Fruit fly (Drosophila melanogaster) whole organism, embryonic: Measurements from ENCODE around the gene Rab3-GAP.

Experiments used
- Atf6 ChIP-seq: fragments of 200-800 bp; sonication (Bioruptor generic); IDR thresholded peaks from 2 replicates; pipeline ENCODE4 v1.3.6; 2022; ENCODE audit warnings: missing biosample characterization, missing genetic modification characterization
- B-H1 ChIP-seq: fragments of 200-800 bp; sonication (Bioruptor generic); IDR thresholded peaks from 3 replicates; pipeline ENCODE4 v1.3.6; 2022; ENCODE audit warnings: missing biosample characterization, missing genetic modification characterization
- CG10462 ChIP-seq: fragments of 200-800 bp; sonication (Bioruptor generic); optimal IDR thresholded peaks from 2 replicates; lab custom pipeline; 2016; ENCODE audit warnings: missing biosample characterization, missing genetic modification characterization
- CG13424 ChIP-seq: fragments of 200-800 bp; sonication (Bioruptor generic); optimal IDR thresholded peaks from 2 replicates; lab custom pipeline; 2019; ENCODE audit warnings: missing biosample characterization, mild to moderate bottlenecking, missing genetic modification characterization, moderate library complexity
- CG17612 ChIP-seq: fragments of 200-800 bp; sonication (Bioruptor generic); IDR thresholded peaks from 2 replicates; pipeline ENCODE4 v1.3.6; 2022; ENCODE audit warnings: missing biosample characterization, missing genetic modification characterization
- CG18599 ChIP-seq: fragments of 200-800 bp; sonication (Bioruptor generic); optimal IDR thresholded peaks from 3 replicates; lab custom pipeline; 2017; ENCODE audit warnings: missing biosample characterization, missing genetic modification characterization, mild to moderate bottlenecking, moderate library complexity, missing genetic modification reagents
- CG2120 ChIP-seq: fragments of 200-800 bp; sonication (Bioruptor generic); optimal IDR thresholded peaks from 3 replicates; lab custom pipeline; 2016; ENCODE audit warnings: missing biosample characterization, missing genetic modification characterization
- CG31365 ChIP-seq: fragments of 200-800 bp; sonication (Bioruptor generic); optimal IDR thresholded peaks from 2 replicates; lab custom pipeline; 2018; ENCODE audit warnings: missing biosample characterization, mild to moderate bottlenecking, missing genetic modification characterization
- CG4424 ChIP-seq: fragments of 200-800 bp; sonication (Bioruptor generic); optimal IDR thresholded peaks from 3 replicates; lab custom pipeline; 2016; ENCODE audit warnings: missing biosample characterization, missing genetic modification characterization
- CG8089 ChIP-seq: fragments of 200-800 bp; sonication (Bioruptor generic); optimal IDR thresholded peaks from 3 replicates; lab custom pipeline; 2016; ENCODE audit warnings: missing biosample characterization, missing genetic modification characterization
- CG9727 ChIP-seq: fragments of 200-800 bp; sonication (Bioruptor generic); optimal IDR thresholded peaks from 3 replicates; lab custom pipeline; 2017; ENCODE audit warnings: missing biosample characterization, mild to moderate bottlenecking, missing genetic modification characterization
- CTCF ChIP-seq: fragments of 200-800 bp; sonication (Bioruptor generic); optimal IDR thresholded peaks from 2 replicates; lab custom pipeline; 2017; ENCODE audit warnings: missing biosample characterization, mild to moderate bottlenecking, missing genetic modification characterization, moderate library complexity
- Doc2 ChIP-seq: fragments of 200-800 bp; sonication (Bioruptor generic); IDR thresholded peaks from 2 replicates; pipeline ENCODE4 v1.3.6; 2022; ENCODE audit warnings: missing biosample characterization, missing genetic modification characterization
- E2f1 ChIP-seq: fragments of 200-800 bp; sonication (Bioruptor generic); IDR thresholded peaks from 2 replicates; pipeline ENCODE4 v1.3.6; 2022; ENCODE audit warnings: missing biosample characterization, missing genetic modification characterization
- H15 ChIP-seq: fragments of 200-800 bp; sonication (Bioruptor generic); IDR thresholded peaks from 3 replicates; pipeline ENCODE4 v1.3.6; 2022; ENCODE audit warnings: missing biosample characterization, missing genetic modification characterization
- HLH54F ChIP-seq: fragments of 200-800 bp; sonication (Bioruptor generic); optimal IDR thresholded peaks from 3 replicates; lab custom pipeline; 2016; ENCODE audit warnings: missing biosample characterization, missing genetic modification characterization
- Hmr ChIP-seq: fragments of 200-800 bp; sonication (Bioruptor generic); optimal IDR thresholded peaks from 3 replicates; lab custom pipeline; 2017; ENCODE audit warnings: mild to moderate bottlenecking, missing biosample characterization, missing genetic modification reagents, missing genetic modification characterization
- Hr51 ChIP-seq, 2 experiments: fragments of 200-800 bp; sonication (Bioruptor generic); optimal IDR thresholded peaks; 2 replicates in 1 of 2; 3 replicates in 1 of 2; lab custom pipeline; 2016 to 2018; ENCODE audit warnings: missing biosample characterization in 2 of 2, missing genetic modification characterization in 2 of 2, mild to moderate bottlenecking in 1 of 2, moderate library complexity in 1 of 2
- Lim3 ChIP-seq: fragments of 200-800 bp; sonication (Bioruptor generic); IDR thresholded peaks from 2 replicates; pipeline ENCODE4 v1.3.6; 2022; ENCODE audit warnings: missing biosample characterization, missing genetic modification characterization
- MESR4 ChIP-seq: fragments of 200-800 bp; sonication (Bioruptor generic); optimal IDR thresholded peaks from 2 replicates; lab custom pipeline; 2018; ENCODE audit warnings: missing biosample characterization, mild to moderate bottlenecking, missing genetic modification characterization, moderate library complexity
- Max ChIP-seq: fragments of 200-800 bp; sonication (Bioruptor generic); optimal IDR thresholded peaks from 2 replicates; lab custom pipeline; 2016; ENCODE audit warnings: missing biosample characterization, mild to moderate bottlenecking, missing genetic modification characterization
- NC2α ChIP-seq: fragments of 200-800 bp; sonication (Bioruptor generic); optimal IDR thresholded peaks from 2 replicates; lab custom pipeline; 2016; ENCODE audit warnings: missing biosample characterization, missing genetic modification characterization
- Pdp1 ChIP-seq, 2 experiments: fragments of 200-800 bp; sonication (Bioruptor generic); optimal IDR thresholded peaks; 3 replicates each; lab custom pipeline; 2016; ENCODE audit warnings: missing biosample characterization in 2 of 2, missing genetic modification characterization in 2 of 2, mild to moderate bottlenecking in 1 of 2, moderate library complexity in 1 of 2
- Poxn ChIP-seq: fragments of 200-800 bp; sonication (Bioruptor generic); IDR thresholded peaks from 2 replicates; pipeline ENCODE4 v1.3.6; 2022; ENCODE audit warnings: missing biosample characterization, missing genetic modification characterization
- Stat92E ChIP-seq, 3 experiments: fragments of >200 bp in 2 of 3; fragments of 200-800 bp in 1 of 3; sonication (Bioruptor generic) in 1 of 3; optimal IDR thresholded peaks; 2 replicates each; lab custom pipeline; 2017 to 2019; ENCODE audit warnings: missing biosample characterization in 3 of 3, missing genetic modification characterization in 3 of 3, mild to moderate bottlenecking in 1 of 3, moderate library complexity in 1 of 3
- Xbp1 ChIP-seq: fragments of 200-800 bp; sonication (Bioruptor generic); optimal IDR thresholded peaks from 3 replicates; lab custom pipeline; 2016; ENCODE audit warnings: missing biosample characterization, mild to moderate bottlenecking, missing genetic modification characterization
- aop ChIP-seq: fragments of 200-800 bp; sonication (Bioruptor generic); IDR thresholded peaks from 2 replicates; pipeline ENCODE4 v1.3.6; 2022; ENCODE audit warnings: missing biosample characterization, missing genetic modification characterization
- az2 ChIP-seq: fragments of 200-800 bp; sonication (Bioruptor generic); optimal IDR thresholded peaks from 3 replicates; lab custom pipeline; 2016; ENCODE audit warnings: missing biosample characterization, missing genetic modification characterization
- bbx ChIP-seq: fragments of 200-800 bp; sonication (Bioruptor generic); IDR thresholded peaks from 2 replicates; pipeline ENCODE4 v1.3.6; 2022; ENCODE audit warnings: missing biosample characterization, missing genetic modification characterization; ENCODE audit not compliant: partially characterized antibody
- crc ChIP-seq: fragments of 200-800 bp; sonication (Bioruptor generic); optimal IDR thresholded peaks from 2 replicates; lab custom pipeline; 2016; ENCODE audit warnings: missing biosample characterization, missing genetic modification characterization
- crol ChIP-seq: fragments of 200-800 bp; sonication (Bioruptor generic); IDR thresholded peaks from 2 replicates; pipeline ENCODE4 v1.3.6; 2022; ENCODE audit warnings: missing biosample characterization, missing genetic modification characterization
- dati ChIP-seq: fragments of 200-800 bp; sonication (Bioruptor generic); IDR thresholded peaks from 2 replicates; pipeline ENCODE4 v1.3.6; 2022; ENCODE audit warnings: missing biosample characterization, missing genetic modification characterization
- eve ChIP-seq, 2 experiments: fragments of >200 bp; optimal IDR thresholded peaks; 2 replicates each; lab custom pipeline; 2017; ENCODE audit warnings: missing biosample characterization in 2 of 2, missing genetic modification characterization in 2 of 2
- gce ChIP-seq: fragments of 200-800 bp; sonication (Bioruptor generic); IDR thresholded peaks from 3 replicates; pipeline ENCODE4 v1.3.6; 2022; ENCODE audit warnings: missing biosample characterization, missing genetic modification characterization
- gro ChIP-seq: fragments of 200-800 bp; sonication (Bioruptor generic); optimal IDR thresholded peaks from 2 replicates; lab custom pipeline; 2016; ENCODE audit warnings: missing biosample characterization, missing genetic modification characterization
- lbe ChIP-seq: fragments of 200-800 bp; sonication (Bioruptor generic); optimal IDR thresholded peaks from 2 replicates; lab custom pipeline; 2016; ENCODE audit warnings: missing biosample characterization, mild to moderate bottlenecking, missing genetic modification characterization
- maf-S ChIP-seq: fragments of 200-800 bp; sonication (Bioruptor generic); optimal IDR thresholded peaks from 2 replicates; lab custom pipeline; 2016; ENCODE audit warnings: missing biosample characterization, missing genetic modification characterization
- pfk ChIP-seq: fragments of 200-800 bp; sonication (Bioruptor generic); optimal IDR thresholded peaks from 2 replicates; lab custom pipeline; 2018; ENCODE audit warnings: missing biosample characterization, mild to moderate bottlenecking, missing genetic modification characterization, moderate library complexity
- sna ChIP-seq: fragments of 200-800 bp; sonication (Bioruptor generic); IDR thresholded peaks from 2 replicates; pipeline ENCODE4 v1.3.6; 2022; ENCODE audit warnings: missing biosample characterization, missing genetic modification characterization; ENCODE audit not compliant: partially characterized antibody
- sob ChIP-seq: fragments of 200-800 bp; sonication (Bioruptor generic); IDR thresholded peaks from 2 replicates; pipeline ENCODE4 v1.3.6; 2022; ENCODE audit warnings: missing biosample characterization, missing genetic modification characterization
- ssp ChIP-seq: fragments of 200-800 bp; sonication (Bioruptor generic); IDR thresholded peaks from 2 replicates; pipeline ENCODE4 v1.3.6; 2022; ENCODE audit warnings: missing biosample characterization, missing genetic modification characterization
- toy ChIP-seq: fragments of 200-800 bp; sonication (Bioruptor generic); IDR thresholded peaks from 2 replicates; pipeline ENCODE4 v1.3.6; 2022; ENCODE audit warnings: missing biosample characterization, missing genetic modification characterization
- unpg ChIP-seq: fragments of 200-800 bp; sonication (Bioruptor generic); optimal IDR thresholded peaks from 3 replicates; lab custom pipeline; 2018; ENCODE audit warnings: missing biosample characterization, mild to moderate bottlenecking, missing genetic modification characterization, moderate library complexity

The Rab3-GAP gene

DNA sequence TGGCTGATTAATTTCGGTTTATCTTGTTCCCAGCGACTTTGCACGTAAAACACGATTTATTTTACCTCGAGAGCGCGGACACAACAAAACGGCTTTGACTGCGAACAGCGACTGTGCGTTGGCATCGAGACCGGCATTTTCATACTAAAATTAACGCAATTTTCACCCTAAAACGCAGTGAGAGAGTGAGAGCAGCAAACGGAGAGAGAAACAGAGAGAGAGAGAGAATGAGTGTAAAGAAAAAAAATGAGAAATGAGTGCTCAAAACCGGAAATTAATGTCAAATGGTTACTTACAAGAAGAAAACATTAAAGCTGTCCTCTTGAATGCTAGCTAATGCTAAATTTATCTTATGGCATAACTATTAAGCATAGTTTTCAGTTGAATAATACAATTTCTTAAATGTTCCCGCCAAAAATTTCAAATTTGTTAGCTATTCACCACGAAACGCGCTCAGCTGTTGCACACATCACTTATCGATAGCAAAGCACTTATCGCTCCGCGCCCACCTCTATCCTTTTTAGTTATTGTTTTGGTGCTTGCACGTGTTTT lies 7.1 kb downstream of the Rab3-GAP start, which contains the start of the genes JhI-21, RpL7-like and CG34164 (continued):
- TF ChIP-seq CG31365 (tag; lab: Kevin White, UChicago) = no peak
- peak in 1 of 3 experiments; percentile 64 for TF ChIP-seq Stat92E (GFP tag; optimal IDR thresholded peaks at IDR 0.05; lab: Kevin White, UChicago)
- TF ChIP-seq Doc2 = no peak
- no peak for TF ChIP-seq Atf6 (GFP tag; lab: Robert Waterston, UW)
- TF ChIP-seq az2 (GFP tag; lab: Kevin White, UChicago) = no peak
- no peak for TF ChIP-seq CG18599 (GFP tag; lab: Kevin White, UChicago)
- no peak for TF ChIP-seq Hr51 (GFP tag; optimal IDR thresholded peaks at IDR 0.05; lab: Kevin White, UChicago)
- no peak for TF ChIP-seq MESR4 (GFP tag; lab: Kevin White, UChicago)
- peak; percentile 44 for TF ChIP-seq gro (GFP tag; lab: Kevin White, UChicago)
- TF ChIP-seq CG9727 (GFP tag; lab: Kevin White, UChicago) = no peak
- TF ChIP-seq maf-S (GFP tag; lab: Kevin White, UChicago) = no peak
- no peak for TF ChIP-seq CG10462 (GFP tag; lab: Kevin White, UChicago)
- peak; percentile 38 for TF ChIP-seq CG4424 (GFP tag; lab: Kevin White, UChicago)
- TF ChIP-seq B-H1 (GFP tag; lab: Robert Waterston, UW) = no peak
- no peak for TF ChIP-seq CG13424 (tag; lab: Kevin White, UChicago)
- no peak for TF ChIP-seq dati (GFP tag; lab: Robert Waterston, UW)
- no peak for TF ChIP-seq HLH54F
- no peak for TF ChIP-seq NC2α (GFP tag; lab: Kevin White, UChicago)
- no peak for TF ChIP-seq aop
- TF ChIP-seq pfk (GFP tag; lab: Kevin White, UChicago) = no peak
- TF ChIP-seq Xbp1 (GFP tag; lab: Kevin White, UChicago) = no peak
- no peak for TF ChIP-seq unpg (GFP tag; lab: Kevin White, UChicago)
- no peak for TF ChIP-seq sob (GFP tag; lab: Robert Waterston, UW)
- peak; percentile 43; the same call in 1 of the 2 replicates for TF ChIP-seq sna (GFP tag; lab: Robert Waterston, UW)
- TF ChIP-seq crc (GFP tag; lab: Kevin White, UChicago) = no peak
- no peak for TF ChIP-seq Poxn (GFP tag; lab: Robert Waterston, UW)
- TF ChIP-seq toy = no peak
- no peak for TF ChIP-seq Lim3
- no peak for TF ChIP-seq CG2120 (GFP tag; lab: Kevin White, UChicago)
- no peak for TF ChIP-seq H15 (GFP tag; lab: Robert Waterston, UW)
- TF ChIP-seq ssp (GFP tag; lab: Robert Waterston, UW) = no peak
- no peak for TF ChIP-seq CG8089 (GFP tag; lab: Kevin White, UChicago)
- TF ChIP-seq CTCF (GFP tag; lab: Kevin White, UChicago) = no peak
- TF ChIP-seq bbx (GFP tag; lab: Robert Waterston, UW) = peak; percentile 64
- no peak for TF ChIP-seq CG17612 (GFP tag; lab: Robert Waterston, UW)
- peak; percentile 82 for TF ChIP-seq Max (GFP tag; lab: Kevin White, UChicago)
- TF ChIP-seq E2f1 (GFP tag; lab: Robert Waterston, UW) = peak; percentile 19; the same call in 1 of the 2 replicates
- peak in 1 of 2 experiments; percentile 51 for TF ChIP-seq Pdp1 (GFP tag; optimal IDR thresholded peaks at IDR 0.05; lab: Kevin White, UChicago)
- TF ChIP-seq lbe (GFP tag; lab: Kevin White, UChicago) = peak; percentile 69
- 0 out of 3 replicates have a peak, but pooled peaks have one; percentile 31 for TF ChIP-seq gce (GFP tag; lab: Robert Waterston, UW)
- no peak for TF ChIP-seq eve (GFP tag; optimal IDR thresholded peaks at IDR 0.05; lab: Kevin White, UChicago)
- no peak for TF ChIP-seq Hmr (GFP tag; lab: Kevin White, UChicago)
- TF ChIP-seq crol (GFP tag; lab: Robert Waterston, UW) = no peak
